Worm (Caenorhabditis elegans) whole organism, L2 larva: ENCODE results near the gene B0336.7.

Source experiments
- F13H6.1 ChIP-seq: sonication (generic microtip); optimal IDR thresholded peaks from 2 replicates; lab custom pipeline; 2016; ENCODE audit warnings: missing genetic modification characterization, missing compliant biosample characterization
- R02D3.7 ChIP-seq: fragments of 150-350 bp; optimal IDR thresholded peaks from 2 replicates; lab custom pipeline; 2014; ENCODE audit warnings: missing biosample characterization, missing genetic modification characterization
- ZK546.5 ChIP-seq: sonication (generic microtip); optimal IDR thresholded peaks from 2 replicates; lab custom pipeline; 2017; ENCODE audit warnings: missing biosample characterization, missing genetic modification characterization
- aly-2 ChIP-seq: fragments of 150-350 bp; optimal IDR thresholded peaks from 2 replicates; lab custom pipeline; 2014; ENCODE audit warnings: missing biosample characterization, missing genetic modification characterization
- ama-1 ChIP-seq: fragments of 150-350 bp; optimal IDR thresholded peaks from 2 replicates; lab custom pipeline; 2018; ENCODE audit warnings: inconsistent platforms
- blmp-1 ChIP-seq: sonication (generic microtip); optimal IDR thresholded peaks from 2 replicates; lab custom pipeline; 2017; ENCODE audit warnings: missing genetic modification characterization, mild to moderate bottlenecking, missing compliant biosample characterization, antibody characterized with exemption, moderate library complexity; ENCODE audit not compliant: insufficient read depth
- ceh-16 ChIP-seq: fragments of 150-350 bp; optimal IDR thresholded peaks from 2 replicates; lab custom pipeline; 2014; ENCODE audit warnings: missing biosample characterization, missing genetic modification characterization
- ceh-82 ChIP-seq: fragments of 150-350 bp; optimal IDR thresholded peaks from 2 replicates; lab custom pipeline; 2014; ENCODE audit warnings: missing biosample characterization, missing genetic modification characterization
- crh-2 ChIP-seq: sonication (generic microtip); optimal IDR thresholded peaks from 2 replicates; lab custom pipeline; 2017; ENCODE audit warnings: missing biosample characterization, missing genetic modification characterization
- dmd-4 ChIP-seq: sonication (generic microtip); optimal IDR thresholded peaks from 2 replicates; lab custom pipeline; 2017; ENCODE audit warnings: missing biosample characterization, missing genetic modification characterization
- egl-27 ChIP-seq: sonication (generic microtip); optimal IDR thresholded peaks from 3 replicates; lab custom pipeline; 2017; ENCODE audit warnings: missing biosample characterization, missing genetic modification reagents, missing genetic modification characterization
- elt-1 ChIP-seq: fragments of 150-350 bp; optimal IDR thresholded peaks from 2 replicates; lab custom pipeline; 2014; ENCODE audit warnings: missing biosample characterization, missing genetic modification characterization
- fos-1 ChIP-seq: fragments of 150-350 bp; optimal IDR thresholded peaks from 2 replicates; lab custom pipeline; 2014; ENCODE audit warnings: missing biosample characterization, missing genetic modification characterization
- gmeb-1 ChIP-seq: fragments of 150-350 bp; optimal IDR thresholded peaks from 2 replicates; lab custom pipeline; 2014; ENCODE audit warnings: missing biosample characterization, missing genetic modification characterization
- lin-11 ChIP-seq: fragments of 150-350 bp; sonication (generic microtip); optimal IDR thresholded peaks from 2 replicates; lab custom pipeline; 2014; ENCODE audit warnings: missing biosample characterization, missing genetic modification characterization, inconsistent platforms, mixed read lengths
- lin-13 ChIP-seq: fragments of 150-350 bp; optimal IDR thresholded peaks from 2 replicates; lab custom pipeline; 2014; ENCODE audit warnings: missing biosample characterization, missing genetic modification reagents, missing genetic modification characterization
- lsy-2 ChIP-seq, 2 experiments: fragments of 150-350 bp in 1 of 2; sonication (generic microtip) in 1 of 2; optimal IDR thresholded peaks; 2 replicates each; lab custom pipeline; 2014 to 2017; ENCODE audit warnings: missing biosample characterization in 2 of 2, missing genetic modification characterization in 2 of 2
- mab-5 ChIP-seq: fragments of 150-350 bp; optimal IDR thresholded peaks from 2 replicates; lab custom pipeline; 2014; ENCODE audit warnings: missing biosample characterization, missing genetic modification characterization
- mbf-1 ChIP-seq: sonication (generic microtip); optimal IDR thresholded peaks from 2 replicates; lab custom pipeline; 2017; ENCODE audit warnings: missing biosample characterization, missing genetic modification characterization
- mdl-1 ChIP-seq, 2 experiments: fragments of 150-350 bp in 1 of 2; sonication (generic microtip) in 1 of 2; optimal IDR thresholded peaks; 2 replicates each; lab custom pipeline; 2017; ENCODE audit warnings: missing biosample characterization in 2 of 2, missing genetic modification characterization in 2 of 2
- nhr-10 ChIP-seq: sonication (generic microtip); optimal IDR thresholded peaks from 2 replicates; lab custom pipeline; 2017; ENCODE audit warnings: missing biosample characterization, missing genetic modification characterization
- nhr-237 ChIP-seq: fragments of 150-350 bp; optimal IDR thresholded peaks from 2 replicates; lab custom pipeline; 2014; ENCODE audit warnings: missing biosample characterization, missing genetic modification characterization
- nhr-25 ChIP-seq: fragments of 150-350 bp; sonication (generic microtip); optimal IDR thresholded peaks from 3 replicates; lab custom pipeline; 2014; ENCODE audit warnings: missing biosample characterization, missing genetic modification characterization
- peb-1 ChIP-seq: fragments of 150-350 bp; optimal IDR thresholded peaks from 2 replicates; lab custom pipeline; 2014; ENCODE audit warnings: missing biosample characterization, missing genetic modification characterization
- sem-4 ChIP-seq: fragments of 150-350 bp; optimal IDR thresholded peaks from 2 replicates; lab custom pipeline; 2014; ENCODE audit warnings: missing biosample characterization, missing genetic modification reagents, missing genetic modification characterization
- skn-1 ChIP-seq: sonication (generic microtip); optimal IDR thresholded peaks from 2 replicates; lab custom pipeline; 2017; ENCODE audit warnings: missing biosample characterization, missing genetic modification characterization
- sma-3 ChIP-seq: sonication (generic microtip); optimal IDR thresholded peaks from 2 replicates; lab custom pipeline; 2016; ENCODE audit warnings: missing genetic modification reagents, missing genetic modification characterization, missing compliant biosample characterization
- sma-9 ChIP-seq, 2 experiments: fragments of 150-350 bp in 1 of 2; sonication (generic microtip) in 1 of 2; optimal IDR thresholded peaks; 2 replicates each; lab custom pipeline; 2014 to 2016; ENCODE audit warnings: missing genetic modification characterization in 2 of 2, mild to moderate bottlenecking in 1 of 2, missing biosample characterization in 1 of 2, missing compliant biosample characterization in 1 of 2, missing genetic modification reagents in 1 of 2, moderate library complexity in 1 of 2
- snpc-4 ChIP-seq: fragments of 150-350 bp; optimal IDR thresholded peaks from 2 replicates; lab custom pipeline; 2014; ENCODE audit warnings: missing biosample characterization, missing genetic modification characterization
- unc-39 ChIP-seq: fragments of 150-350 bp; optimal IDR thresholded peaks from 2 replicates; lab custom pipeline; 2014; ENCODE audit warnings: missing biosample characterization, missing genetic modification characterization
- unc-55 ChIP-seq: fragments of 150-350 bp; sonication (generic microtip); optimal IDR thresholded peaks from 3 replicates; lab custom pipeline; 2014; ENCODE audit warnings: missing biosample characterization, missing genetic modification reagents, missing genetic modification characterization
- unc-62 ChIP-seq: fragments of 150-350 bp; optimal IDR thresholded peaks from 2 replicates; lab custom pipeline; 2014; ENCODE audit warnings: missing biosample characterization, missing genetic modification reagents, missing genetic modification characterization
- zag-1 ChIP-seq: fragments of 150-350 bp; optimal IDR thresholded peaks from 2 replicates; lab custom pipeline; 2014; ENCODE audit warnings: missing biosample characterization, missing genetic modification characterization
- ztf-1 ChIP-seq: fragments of 200-800 bp; sonication (Bioruptor generic); conservative IDR thresholded peaks from 2 replicates; pipeline ENCODE4 v1.3.6; 2022; ENCODE audit warnings: missing genetic modification characterization, missing compliant biosample characterization
- ztf-11 ChIP-seq: sonication (generic microtip); optimal IDR thresholded peaks from 2 replicates; lab custom pipeline; 2017; ENCODE audit warnings: missing biosample characterization, missing genetic modification characterization

Gene B0336.7

ce11 chrIII:5721888-5722287, 24.7 kb upstream of the B0336.7 start (continued):
- peak; percentile 24 for TF ChIP-seq nhr-25 (tag; lab: Kevin White, UChicago)
- no peak for TF ChIP-seq nhr-10 (tag; lab: Kevin White, UChicago)
- TF ChIP-seq dmd-4 (tag; lab: Kevin White, UChicago): no peak
- TF ChIP-seq ama-1 (lab: Kevin White, UChicago): no peak
- TF ChIP-seq elt-1 (tag; lab: Kevin White, UChicago): no peak
- no peak for TF ChIP-seq egl-27 (tag; lab: Kevin White, UChicago)
- no peak for TF ChIP-seq ceh-82 (tag; lab: Kevin White, UChicago)
- no peak for TF ChIP-seq unc-39 (tag; lab: Kevin White, UChicago)
- TF ChIP-seq ztf-1 (GFP tag; lab: Robert Waterston, UW): no peak
- TF ChIP-seq nhr-237: no peak
- TF ChIP-seq fos-1 (tag; lab: Kevin White, UChicago): peak; percentile 87
- no peak for TF ChIP-seq zag-1 (tag; lab: Kevin White, UChicago)
- TF ChIP-seq ZK546.5 (tag; lab: Kevin White, UChicago): no peak
- TF ChIP-seq mbf-1: no peak
- TF ChIP-seq blmp-1 (tag; lab: Kevin White, UChicago): peak; percentile 28
- TF ChIP-seq sma-3: peak; percentile 84
- peak; percentile 74 for TF ChIP-seq sem-4 (tag; lab: Kevin White, UChicago)
- TF ChIP-seq snpc-4: no peak
- peak; percentile 17 for TF ChIP-seq R02D3.7 (tag; lab: Kevin White, UChicago)
- peak; percentile 27 for TF ChIP-seq lin-11 (tag; lab: Kevin White, UChicago)
- TF ChIP-seq aly-2 (tag; lab: Kevin White, UChicago): no peak
- TF ChIP-seq skn-1 (tag; lab: Kevin White, UChicago): peak; percentile 18
- TF ChIP-seq ztf-11 (tag; lab: Kevin White, UChicago): no peak

ce11 chrIII:5721488-5721887, 24.3 kb upstream of the B0336.7 start:
- TF ChIP-seq crh-2 (tag; lab: Kevin White, UChicago) (no peak), lin-13 (GFP tag; lab: Kevin White, UChicago) (no peak), unc-55 (GFP tag; lab: Kevin White, UChicago) (no peak), aly-2 (tag; lab: Kevin White, UChicago) (no peak), elt-1 (tag; lab: Kevin White, UChicago) (no peak), unc-62 (no peak), ztf-1 (GFP tag; lab: Robert Waterston, UW) (no peak), dmd-4 (tag; lab: Kevin White, UChicago) (no peak), blmp-1 (tag; lab: Kevin White, UChicago) (no peak), mdl-1 (tag; optimal IDR thresholded peaks at IDR 0.05; lab: Kevin White, UChicago) (no peak), zag-1 (tag; lab: Kevin White, UChicago) (no peak), skn-1 (tag; lab: Kevin White, UChicago) (no peak), ztf-11 (tag; lab: Kevin White, UChicago) (no peak), peb-1 (tag; lab: Kevin White, UChicago) (no peak), ceh-82 (tag; lab: Kevin White, UChicago) (no peak)
- TF ChIP-seq, all 48 proteins: peak for 0

DNA sequence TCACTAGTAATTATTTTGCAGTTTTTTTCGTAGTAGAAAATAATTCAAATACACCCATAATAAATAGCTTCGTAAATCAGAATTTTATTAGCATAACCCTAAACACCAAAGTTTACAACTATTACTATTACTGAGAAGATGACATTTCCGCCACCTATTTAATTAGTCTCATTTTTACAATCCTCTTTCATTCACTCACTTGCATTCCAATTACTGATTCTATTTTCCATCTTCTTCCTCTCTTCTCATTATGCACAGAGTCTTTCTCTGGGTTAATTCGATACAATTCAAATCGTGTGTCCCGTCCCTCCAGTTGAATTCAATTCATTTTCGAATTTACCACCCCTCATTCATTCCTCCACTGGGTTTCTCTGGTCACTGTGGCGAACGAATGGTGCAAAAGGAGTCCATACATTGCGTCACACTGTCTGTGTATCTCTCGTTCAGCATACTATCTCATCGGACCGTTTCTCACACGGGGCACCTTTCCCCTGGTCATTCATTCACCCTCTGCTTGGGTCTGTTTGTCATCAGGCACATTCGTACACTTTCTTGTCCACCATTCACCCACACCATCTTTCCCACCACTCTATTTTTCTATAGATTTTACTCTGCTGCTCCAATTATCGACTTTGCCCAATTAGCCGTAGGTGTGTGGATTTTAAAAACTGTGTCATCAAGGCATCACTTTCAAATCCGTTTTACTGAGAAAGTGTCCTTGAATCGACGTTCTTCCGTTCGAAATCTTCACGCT, 23.3 kb upstream of the B0336.7 start:
- peak; percentile 2 for TF ChIP-seq sma-9 (GFP tag; optimal IDR thresholded peaks at IDR 0.05; lab: Kevin White, UChicago)
- no peak for TF ChIP-seq sma-9 (tag; optimal IDR thresholded peaks at IDR 0.05; lab: Kevin White, UChicago)
- no peak for TF ChIP-seq F13H6.1 (tag; lab: Kevin White, UChicago)

ce11 chrIII:5719832-5720194, 22.6 kb upstream of the B0336.7 start:
- TF ChIP-seq lsy-2 (tag; optimal IDR thresholded peaks at IDR 0.05; lab: Kevin White, UChicago) (peak; percentile 8 to 18), mab-5 (tag; lab: Kevin White, UChicago) (no peak), aly-2 (tag; lab: Kevin White, UChicago) (no peak), ceh-16 (tag; lab: Kevin White, UChicago) (no peak), gmeb-1 (tag; lab: Kevin White, UChicago) (peak; percentile 35)
